Fruit fly (Drosophila melanogaster) whole organism, prepupa: Measurements from ENCODE around the gene Dad.

Source experiments
- Blimp-1 ChIP-seq: fragments of 200-800 bp; sonication (Bioruptor generic); optimal IDR thresholded peaks from 3 replicates; lab custom pipeline; 2017; ENCODE audit warnings: missing biosample characterization, missing genetic modification characterization, mild to moderate bottlenecking, moderate library complexity, missing genetic modification reagents
- CG10631 ChIP-seq: fragments of 200-800 bp; sonication (Bioruptor generic); optimal IDR thresholded peaks from 2 replicates; lab custom pipeline; 2016; ENCODE audit warnings: missing biosample characterization, missing genetic modification characterization
- CG10669 ChIP-seq: fragments of 200-800 bp; sonication (Bioruptor generic); optimal IDR thresholded peaks from 3 replicates; lab custom pipeline; 2018; ENCODE audit warnings: missing biosample characterization, mild to moderate bottlenecking, missing genetic modification characterization, moderate library complexity
- CG11762 ChIP-seq: fragments of 200-800 bp; sonication (Bioruptor generic); optimal IDR thresholded peaks from 3 replicates; lab custom pipeline; 2016; ENCODE audit warnings: missing biosample characterization, missing genetic modification characterization; ENCODE audit not compliant: insufficient read depth
- CG15336 ChIP-seq: fragments of 200-800 bp; sonication (Bioruptor generic); IDR thresholded peaks from 2 replicates; pipeline ENCODE4 v1.3.6; 2022; ENCODE audit warnings: missing biosample characterization, missing genetic modification characterization
- CG3032 ChIP-seq: fragments of 200-800 bp; optimal IDR thresholded peaks from 2 replicates; lab custom pipeline; 2019; ENCODE audit warnings: missing biosample characterization, mild to moderate bottlenecking, missing genetic modification characterization, moderate library complexity
- CG31627 ChIP-seq: fragments of 200-800 bp; sonication (Bioruptor generic); optimal IDR thresholded peaks from 3 replicates; lab custom pipeline; 2016; ENCODE audit warnings: missing biosample characterization, missing genetic modification characterization
- CG32006 ChIP-seq: fragments of 200-800 bp; sonication (Bioruptor generic); optimal IDR thresholded peaks from 3 replicates; lab custom pipeline; 2017; ENCODE audit warnings: missing biosample characterization, mild to moderate bottlenecking, missing genetic modification characterization
- CG3919 ChIP-seq: fragments of 200-800 bp; sonication (Bioruptor generic); optimal IDR thresholded peaks from 3 replicates; lab custom pipeline; 2016; ENCODE audit warnings: missing biosample characterization, missing genetic modification characterization
- CG6163 ChIP-seq: fragments of 200-800 bp; sonication (Bioruptor generic); IDR thresholded peaks from 3 replicates; pipeline ENCODE4 v1.3.6; 2022; ENCODE audit warnings: missing biosample characterization, missing genetic modification characterization
- CG6276 ChIP-seq: fragments of 200-800 bp; sonication (Bioruptor generic); optimal IDR thresholded peaks from 2 replicates; lab custom pipeline; 2017; ENCODE audit warnings: missing biosample characterization, mild to moderate bottlenecking, missing genetic modification characterization
- CG6792 ChIP-seq: fragments of 200-800 bp; sonication (Bioruptor generic); optimal IDR thresholded peaks from 3 replicates; lab custom pipeline; 2016; ENCODE audit warnings: missing biosample characterization, missing genetic modification characterization
- CG6808 ChIP-seq: fragments of 200-800 bp; sonication (Bioruptor generic); optimal IDR thresholded peaks from 3 replicates; lab custom pipeline; 2017; ENCODE audit warnings: missing biosample characterization, missing genetic modification characterization, mild to moderate bottlenecking, moderate library complexity, missing genetic modification reagents
- CG7368 ChIP-seq: fragments of 200-800 bp; sonication (Bioruptor generic); optimal IDR thresholded peaks from 3 replicates; lab custom pipeline; 2016; ENCODE audit warnings: missing biosample characterization, missing genetic modification characterization
- CG8319 ChIP-seq: fragments of 200-800 bp; sonication (Bioruptor generic); optimal IDR thresholded peaks from 3 replicates; lab custom pipeline; 2016; ENCODE audit warnings: missing biosample characterization, missing genetic modification characterization
- CG8632 ChIP-seq: fragments of 200-800 bp; sonication (Bioruptor generic); optimal IDR thresholded peaks from 3 replicates; lab custom pipeline; 2016; ENCODE audit warnings: missing biosample characterization, missing genetic modification characterization
- CG9139 ChIP-seq: fragments of 200-800 bp; sonication (Bioruptor generic); optimal IDR thresholded peaks from 3 replicates; lab custom pipeline; 2017; ENCODE audit warnings: missing biosample characterization, mild to moderate bottlenecking, missing genetic modification characterization
- Eip75B ChIP-seq: fragments of 200-800 bp; sonication (Bioruptor generic); optimal IDR thresholded peaks from 3 replicates; lab custom pipeline; 2016; ENCODE audit warnings: missing biosample characterization, missing genetic modification characterization
- Eip78C ChIP-seq: fragments of 200-800 bp; sonication (Bioruptor generic); peaks from one replicate; lab custom pipeline; 2016; ENCODE audit warnings: missing biosample characterization, missing genetic modification characterization
- Ets21C ChIP-seq: fragments of 200-800 bp; sonication (Bioruptor generic); optimal IDR thresholded peaks from 3 replicates; lab custom pipeline; 2016; ENCODE audit warnings: missing biosample characterization, missing genetic modification characterization
- Hr39 ChIP-seq: fragments of 200-800 bp; sonication (Bioruptor generic); optimal IDR thresholded peaks from 2 replicates; lab custom pipeline; 2016; ENCODE audit warnings: missing biosample characterization, missing genetic modification characterization
- Lpt ChIP-seq: fragments of 200-800 bp; sonication (Bioruptor generic); optimal IDR thresholded peaks from 3 replicates; lab custom pipeline; 2016; ENCODE audit warnings: missing biosample characterization, missing genetic modification characterization
- Met ChIP-seq: fragments of 200-800 bp; sonication (Bioruptor generic); optimal IDR thresholded peaks from 3 replicates; lab custom pipeline; 2016; ENCODE audit warnings: missing biosample characterization, missing genetic modification characterization
- OdsH ChIP-seq: fragments of 200-800 bp; sonication (Bioruptor generic); optimal IDR thresholded peaks from 3 replicates; lab custom pipeline; 2016; ENCODE audit warnings: missing biosample characterization, missing genetic modification characterization
- Sox102F ChIP-seq: fragments of 200-800 bp; sonication (Bioruptor generic); optimal IDR thresholded peaks from 2 replicates; lab custom pipeline; 2016; ENCODE audit warnings: missing biosample characterization, mild to moderate bottlenecking, missing genetic modification characterization
- Sox14 ChIP-seq: fragments of 200-800 bp; sonication (Bioruptor generic); optimal IDR thresholded peaks from 3 replicates; lab custom pipeline; 2016; ENCODE audit warnings: missing biosample characterization, missing genetic modification characterization
- Sox15 ChIP-seq: fragments of 200-800 bp; sonication (Bioruptor generic); optimal IDR thresholded peaks from 3 replicates; lab custom pipeline; 2016; ENCODE audit warnings: missing biosample characterization, missing genetic modification characterization
- achi ChIP-seq: fragments of 200-800 bp; sonication (Bioruptor generic); optimal IDR thresholded peaks from 3 replicates; lab custom pipeline; 2016; ENCODE audit warnings: missing biosample characterization, missing genetic modification characterization
- cyc ChIP-seq: fragments of 200-800 bp; sonication (Bioruptor generic); optimal IDR thresholded peaks from 3 replicates; lab custom pipeline; 2016; ENCODE audit warnings: missing biosample characterization, missing genetic modification characterization
- dac ChIP-seq: fragments of 200-800 bp; sonication (Bioruptor generic); optimal IDR thresholded peaks from 2 replicates; lab custom pipeline; 2017; ENCODE audit warnings: missing biosample characterization, mild to moderate bottlenecking, missing genetic modification characterization
- eg ChIP-seq: fragments of 200-800 bp; sonication (Bioruptor generic); IDR thresholded peaks from 3 replicates; pipeline ENCODE4 v1.3.6; 2022; ENCODE audit warnings: missing biosample characterization, missing genetic modification characterization
- esn ChIP-seq: fragments of 200-800 bp; sonication (Bioruptor generic); optimal IDR thresholded peaks from 2 replicates; lab custom pipeline; 2016; ENCODE audit warnings: missing biosample characterization, mild to moderate bottlenecking, missing genetic modification characterization, moderate library complexity
- fd59A ChIP-seq: fragments of 200-800 bp; sonication (Bioruptor generic); optimal IDR thresholded peaks from 2 replicates; lab custom pipeline; 2017; ENCODE audit warnings: missing biosample characterization, mild to moderate bottlenecking, missing genetic modification characterization, missing genetic modification reagents
- fkh ChIP-seq: fragments of 200-800 bp; sonication (Bioruptor generic); optimal IDR thresholded peaks from 3 replicates; lab custom pipeline; 2017; ENCODE audit warnings: missing biosample characterization, mild to moderate bottlenecking, missing genetic modification characterization, moderate library complexity
- net ChIP-seq: fragments of 200-800 bp; sonication (Bioruptor generic); optimal IDR thresholded peaks from 3 replicates; lab custom pipeline; 2016; ENCODE audit warnings: missing biosample characterization, missing genetic modification characterization
- pdm3 ChIP-seq: fragments of 200-800 bp; sonication (Bioruptor generic); optimal IDR thresholded peaks from 3 replicates; lab custom pipeline; 2016; ENCODE audit warnings: missing biosample characterization, missing genetic modification characterization
- salr ChIP-seq, 2 experiments: fragments of 200-800 bp; sonication (Bioruptor generic); optimal IDR thresholded peaks; 3 replicates each; lab custom pipeline; 2016 to 2018; ENCODE audit warnings: missing biosample characterization in 2 of 2, missing genetic modification characterization in 2 of 2, mild to moderate bottlenecking in 1 of 2
- spab ChIP-seq: fragments of 200-800 bp; sonication (Bioruptor generic); optimal IDR thresholded peaks from 2 replicates; lab custom pipeline; 2017; ENCODE audit warnings: missing biosample characterization, mild to moderate bottlenecking, missing genetic modification characterization, missing genetic modification reagents
- svp ChIP-seq: fragments of 200-800 bp; sonication (Bioruptor generic); peaks from one replicate; lab custom pipeline; 2016; ENCODE audit warnings: missing biosample characterization, missing genetic modification characterization
- topi ChIP-seq: fragments of 200-800 bp; sonication (Bioruptor generic); optimal IDR thresholded peaks from 3 replicates; lab custom pipeline; 2016; ENCODE audit warnings: missing biosample characterization, missing genetic modification characterization
- vri ChIP-seq: fragments of 200-800 bp; sonication (Bioruptor generic); optimal IDR thresholded peaks from 3 replicates; lab custom pipeline; 2016; ENCODE audit warnings: missing biosample characterization, mild to moderate bottlenecking, missing genetic modification characterization

Gene Dad

dm6 chr3R:17117607-17118327 is 64.0 kb downstream of the Dad start (continued):
- TF ChIP-seq CG6276 (GFP tag; lab: Kevin White, UChicago) (peak; percentile 37), Eip78C (GFP tag; lab: Kevin White, UChicago) (peak; percentile 92), eg (GFP tag; lab: Robert Waterston, UW) (no peak), Ets21C (GFP tag; lab: Kevin White, UChicago) (peak; percentile 38), CG9139 (peak; percentile 39), vri (GFP tag; lab: Kevin White, UChicago) (peak; percentile 62), CG11762 (GFP tag; lab: Kevin White, UChicago) (no peak), fd59A (GFP tag; lab: Kevin White, UChicago) (peak; percentile 69), CG7368 (GFP tag; lab: Kevin White, UChicago) (no peak), fkh (GFP tag; lab: Kevin White, UChicago) (peak; percentile 50), Eip75B (peak; percentile 57), CG6792 (GFP tag; lab: Kevin White, UChicago) (peak; percentile 48), OdsH (GFP tag; lab: Kevin White, UChicago) (peak; percentile 58), Sox102F (GFP tag; lab: Kevin White, UChicago) (peak; percentile 77), Sox15 (peak; percentile 37), CG32006 (GFP tag; lab: Kevin White, UChicago) (peak; percentile 63), dac (GFP tag; lab: Kevin White, UChicago) (no peak), pdm3 (GFP tag; lab: Kevin White, UChicago) (peak; percentile 71), Lpt (GFP tag; lab: Kevin White, UChicago) (no peak), Hr39 (GFP tag; lab: Kevin White, UChicago) (peak; percentile 69), spab (GFP tag; lab: Kevin White, UChicago) (peak; percentile 61), CG8632 (GFP tag; lab: Kevin White, UChicago) (peak; percentile 51), CG6163 (GFP tag; lab: Robert Waterston, UW) (0 out of 3 replicates have a peak, but pooled peaks have one; percentile 33), Met (GFP tag; lab: Kevin White, UChicago) (peak; percentile 83), Sox14 (GFP tag; lab: Kevin White, UChicago) (peak; percentile 75), CG10631 (GFP tag; lab: Kevin White, UChicago) (peak; percentile 43), CG31627 (GFP tag; lab: Kevin White, UChicago) (peak; percentile 75), CG3032 (tag; lab: Kevin White, UChicago) (peak; percentile 74), CG15336 (GFP tag; lab: Robert Waterston, UW) (no peak), esn (GFP tag; lab: Kevin White, UChicago) (peak; percentile 83), CG10669 (peak; percentile 52), achi (GFP tag; lab: Kevin White, UChicago) (peak; percentile 58), topi (GFP tag; lab: Kevin White, UChicago) (peak; percentile 79), salr (GFP tag; optimal IDR thresholded peaks at IDR 0.05; lab: Kevin White, UChicago) (peak; percentile 3 to 23), CG8319 (peak; percentile 33), CG6808 (peak; percentile 65), CG3919 (GFP tag; lab: Kevin White, UChicago) (peak; percentile 55), Blimp-1 (GFP tag; lab: Kevin White, UChicago) (peak; percentile 15), svp (peak; percentile 91), cyc (peak; percentile 57), net (GFP tag; lab: Kevin White, UChicago) (peak; percentile 54)
